Worm (Caenorhabditis elegans) whole organism, midembryonic: Measurements from ENCODE around the gene K08D8.1.

Experiments used
- T22C8.4 ChIP-seq: fragments of 200-800 bp; sonication (Bioruptor generic); IDR thresholded peaks from 2 replicates; pipeline ENCODE4 v1.3.6; 2022; ENCODE audit warnings: missing genetic modification characterization, missing compliant biosample characterization
- flt-1 ChIP-seq: fragments of 200-800 bp; sonication (Bioruptor generic); IDR thresholded peaks from 2 replicates; pipeline ENCODE4 v1.3.6; 2022; ENCODE audit warnings: missing genetic modification characterization, missing compliant biosample characterization
- tab-1 ChIP-seq: fragments of 200-800 bp; sonication (Bioruptor generic); IDR thresholded peaks from 2 replicates; pipeline ENCODE4 v1.3.6; 2022; ENCODE audit warnings: missing genetic modification characterization, missing compliant biosample characterization
- ztf-23 ChIP-seq: fragments of 200-800 bp; sonication (Bioruptor generic); IDR thresholded peaks from 2 replicates; pipeline ENCODE4 v1.3.6; 2022; ENCODE audit warnings: missing genetic modification reagents, missing genetic modification characterization, missing compliant biosample characterization

DNA sequence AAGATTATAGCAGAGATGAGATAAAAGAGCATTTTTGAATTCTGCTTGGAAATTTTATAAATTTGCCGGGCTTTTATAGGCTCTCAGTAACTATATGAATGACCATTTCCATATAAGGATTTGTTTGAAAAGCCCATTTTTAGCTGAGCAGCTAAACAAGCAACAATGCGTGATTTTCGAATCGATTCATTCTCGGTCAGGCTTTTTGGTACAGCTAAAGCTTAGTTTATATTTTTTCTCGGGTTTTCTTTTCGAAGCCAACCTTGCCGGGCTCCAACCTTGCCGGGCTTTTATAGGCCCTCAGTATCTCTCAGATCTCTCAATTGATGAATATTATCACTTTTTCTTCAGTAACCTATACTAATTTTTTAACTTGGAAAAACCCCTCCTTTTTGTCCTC, 32.0 kb downstream of the K08D8.1 start, which contains the start of gene srlf-4:
- TF ChIP-seq T22C8.4 (GFP tag; lab: Robert Waterston, UW) (no peak), flt-1 (GFP tag; lab: Robert Waterston, UW) (no peak), ztf-23 (GFP tag; lab: Robert Waterston, UW) (no peak), tab-1 (GFP tag; lab: Robert Waterston, UW) (no peak)
